Worm (Caenorhabditis elegans): Measurements from ENCODE around the gene mpk-1.

DNA sequence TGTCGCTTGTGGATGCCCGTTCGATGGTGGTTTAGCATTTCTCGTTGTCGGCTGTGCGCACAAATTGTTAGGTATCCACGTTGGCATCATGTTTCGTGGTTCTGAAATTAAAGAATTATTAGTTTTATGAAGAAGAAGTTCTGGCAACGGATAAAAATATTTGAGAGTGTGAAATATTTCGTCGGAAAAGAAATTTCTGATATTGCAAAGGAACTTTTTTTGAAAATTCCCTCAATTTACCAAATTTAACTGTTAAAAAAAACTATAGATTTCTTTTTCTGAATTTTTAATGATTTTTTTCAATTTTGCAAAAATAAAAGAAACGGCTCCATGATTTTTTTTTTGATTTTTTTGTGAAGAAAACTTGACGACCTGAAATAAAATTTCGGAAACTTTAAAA lies at the start of gene mpk-1:
- TF ChIP-seq nhr-25 (tag; optimal IDR thresholded peaks at IDR 0.05; ENCODE audit: borderline replicate concordance, insufficient read depth) (no peak), nhr-102 (tag; optimal IDR thresholded peaks at IDR 0.05) (no peak), unc-130 (GFP tag; optimal IDR thresholded peaks at IDR 0.05) (no peak), nhr-11 (tag; optimal IDR thresholded peaks at IDR 0.05) (no peak), mdt-29 (GFP tag; IDR thresholded peaks at IDR 0.05) (no peak), ztf-11 (tag; optimal IDR thresholded peaks at IDR 0.05) (no peak)
